Worm (Caenorhabditis elegans) whole organism, young adult: ENCODE measurements around the gene srd-38.

Experiments used
- B0019.2 ChIP-seq: fragments of 200-800 bp; sonication (Bioruptor generic); conservative IDR thresholded peaks from 2 replicates; pipeline ENCODE4 v1.3.6; 2022; ENCODE audit warnings: missing genetic modification reagents, missing genetic modification characterization, missing compliant biosample characterization
- aptf-3 ChIP-seq: fragments of 200-800 bp; sonication (Bioruptor generic); IDR thresholded peaks from 2 replicates; pipeline ENCODE4 v1.3.6; 2022; ENCODE audit warnings: missing genetic modification characterization, missing compliant biosample characterization
- athp-1 ChIP-seq: sonication (generic microtip); optimal IDR thresholded peaks from 2 replicates; lab custom pipeline; 2017; ENCODE audit warnings: mild to moderate bottlenecking, missing genetic modification characterization, missing compliant biosample characterization
- cebp-2 ChIP-seq: fragments of 200-800 bp; sonication (Bioruptor generic); IDR thresholded peaks from 2 replicates; pipeline ENCODE4 v1.3.6; 2022; ENCODE audit warnings: missing genetic modification characterization, missing compliant biosample characterization
- dpff-1 ChIP-seq: sonication (generic microtip); optimal IDR thresholded peaks from 2 replicates; lab custom pipeline; 2017; ENCODE audit warnings: mild to moderate bottlenecking, missing genetic modification characterization, missing compliant biosample characterization
- lin-54 ChIP-seq: fragments of 200-800 bp; sonication (Bioruptor generic); optimal IDR thresholded peaks from 2 replicates; lab custom pipeline; 2018; ENCODE audit warnings: mild to moderate bottlenecking, missing genetic modification characterization, missing compliant biosample characterization
- nhr-27 ChIP-seq: fragments of 200-800 bp; sonication (Bioruptor generic); optimal IDR thresholded peaks from 2 replicates; lab custom pipeline; 2018; ENCODE audit warnings: mild to moderate bottlenecking, missing genetic modification characterization, moderate library complexity, missing compliant biosample characterization
- nhr-90 ChIP-seq: sonication (generic microtip); optimal IDR thresholded peaks from 2 replicates; lab custom pipeline; 2016; ENCODE audit warnings: missing genotype, mild to moderate bottlenecking, missing genetic modification characterization, missing compliant biosample characterization
- sptf-2 ChIP-seq: fragments of 200-800 bp; sonication (Bioruptor generic); optimal IDR thresholded peaks from 2 replicates; lab custom pipeline; 2018; ENCODE audit warnings: mild to moderate bottlenecking, missing genetic modification characterization, missing compliant biosample characterization
- ztf-18 ChIP-seq: sonication (generic microtip); optimal IDR thresholded peaks from 2 replicates; lab custom pipeline; 2016; ENCODE audit warnings: missing genotype, mild to moderate bottlenecking, missing genetic modification characterization, missing compliant biosample characterization
- ztf-3 ChIP-seq: fragments of 200-800 bp; sonication (Bioruptor generic); optimal IDR thresholded peaks from 2 replicates; lab custom pipeline; 2018; ENCODE audit warnings: mild to moderate bottlenecking, missing genetic modification characterization, missing compliant biosample characterization

DNA sequence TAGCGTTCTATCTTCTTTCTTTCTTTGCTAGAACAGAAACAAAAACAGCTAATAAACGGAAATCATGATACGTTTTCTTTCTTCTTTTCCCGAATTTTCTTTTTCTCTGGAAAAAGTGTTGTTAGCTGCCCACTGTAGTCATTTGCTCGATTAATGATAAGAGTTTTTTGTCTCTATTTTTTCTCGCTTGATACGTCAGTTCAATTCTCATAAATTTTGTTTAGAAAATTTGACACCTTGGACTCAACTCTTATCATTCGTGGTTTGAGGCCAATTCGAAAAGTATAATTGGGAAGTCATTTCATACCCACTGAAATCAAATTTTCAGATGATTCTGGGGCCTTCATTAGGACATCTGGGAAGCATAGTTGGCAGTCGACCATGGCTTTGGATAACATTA is 50.2 kb downstream of the srd-38 start:
- TF ChIP-seq aptf-3 (GFP tag; lab: Robert Waterston, UW) (no peak), nhr-90 (tag; lab: Kevin White, UChicago) (no peak), cebp-2 (no peak), sptf-2 (GFP tag; lab: Kevin White, UChicago) (no peak), B0019.2 (no peak), ztf-18 (tag; lab: Kevin White, UChicago) (no peak), lin-54 (GFP tag; lab: Kevin White, UChicago) (no peak), athp-1 (no peak), nhr-27 (no peak), ztf-3 (GFP tag; lab: Kevin White, UChicago) (no peak), dpff-1 (tag; lab: Kevin White, UChicago) (no peak)
